Worm (Caenorhabditis elegans) whole organism, L1 larva: ENCODE measurements around the gene tgn-38.

Experiments used
- C04F5.9 ChIP-seq: sonication (generic microtip); optimal IDR thresholded peaks from 2 replicates; lab custom pipeline; 2016; ENCODE audit warnings: missing genetic modification characterization, missing compliant biosample characterization
- C34B4.2 ChIP-seq: sonication (generic microtip); optimal IDR thresholded peaks from 2 replicates; lab custom pipeline; 2017; ENCODE audit warnings: mild to moderate bottlenecking, missing genetic modification characterization, missing compliant biosample characterization
- Y116A8C.19 ChIP-seq: sonication (generic microtip); optimal IDR thresholded peaks from 2 replicates; lab custom pipeline; 2016; ENCODE audit warnings: missing compliant biosample characterization, missing genetic modification characterization, borderline replicate concordance
- ama-1 ChIP-seq: fragments of 150-350 bp; optimal IDR thresholded peaks from 2 replicates; lab custom pipeline; 2014
- blmp-1 ChIP-seq: fragments of 150-350 bp; optimal IDR thresholded peaks from 2 replicates; lab custom pipeline; 2014; ENCODE audit warnings: missing biosample characterization, missing genetic modification characterization
- ceh-63 ChIP-seq: fragments of 200-800 bp; sonication (Bioruptor generic); optimal IDR thresholded peaks from 2 replicates; lab custom pipeline; 2018; ENCODE audit warnings: mild to moderate bottlenecking, missing genetic modification characterization, missing compliant biosample characterization
- ceh-8 ChIP-seq: fragments of 200-800 bp; sonication (Bioruptor generic); optimal IDR thresholded peaks from 2 replicates; lab custom pipeline; 2018; ENCODE audit warnings: mild to moderate bottlenecking, missing genetic modification characterization, moderate library complexity, missing compliant biosample characterization
- ceh-82 ChIP-seq, 3 experiments: fragments of 150-350 bp in 1 of 3; sonication (generic microtip) in 2 of 3; optimal IDR thresholded peaks; 2 replicates each; lab custom pipeline; 2014 to 2017; ENCODE audit warnings: missing biosample characterization in 3 of 3, missing genetic modification characterization in 3 of 3
- ces-1 ChIP-seq: fragments of 150-350 bp; optimal IDR thresholded peaks from 2 replicates; lab custom pipeline; 2014; ENCODE audit warnings: missing biosample characterization, missing genetic modification reagents, missing genetic modification characterization
- dpl-1 ChIP-seq, 3 experiments: fragments of 150-350 bp in 2 of 3; sonication (generic microtip) in 1 of 3; optimal IDR thresholded peaks; 2 replicates each; lab custom pipeline; 2014 to 2017; ENCODE audit warnings: missing biosample characterization in 3 of 3, missing genetic modification characterization in 3 of 3, missing genetic modification reagents in 3 of 3
- dsc-1 ChIP-seq: sonication (generic microtip); optimal IDR thresholded peaks from 2 replicates; lab custom pipeline; 2016; ENCODE audit warnings: mild to moderate bottlenecking, missing genetic modification characterization, missing compliant biosample characterization
- efl-1 ChIP-seq, 4 experiments: fragments of 150-350 bp; optimal IDR thresholded peaks in 3 of 4; peaks in 1 of 4; 1 replicate in 1 of 4; 2 replicates in 3 of 4; lab custom pipeline; 2014; ENCODE audit warnings: missing biosample characterization in 2 of 4, missing genetic modification characterization in 2 of 4, missing genetic modification reagents in 2 of 4
- efl-3 ChIP-seq: fragments of 200-800 bp; sonication (Bioruptor generic); optimal IDR thresholded peaks from 2 replicates; lab custom pipeline; 2018; ENCODE audit warnings: mild to moderate bottlenecking, missing genetic modification characterization, missing compliant biosample characterization
- egl-13 ChIP-seq: sonication (generic microtip); optimal IDR thresholded peaks from 2 replicates; lab custom pipeline; 2016; ENCODE audit warnings: missing genotype, missing genetic modification reagents, missing genetic modification characterization, missing compliant biosample characterization
- elt-2 ChIP-seq: sonication (generic microtip); optimal IDR thresholded peaks from 2 replicates; lab custom pipeline; 2016; ENCODE audit warnings: missing genetic modification characterization, mild to moderate bottlenecking, inconsistent platforms, missing compliant biosample characterization, missing genetic modification reagents
- elt-3 ChIP-seq, 6 experiments: fragments of 150-350 bp in 1 of 6; sonication (generic microtip); optimal IDR thresholded peaks; 2 replicates each; lab custom pipeline; 2017 to 2018; ENCODE audit warnings: missing biosample characterization in 6 of 6, missing genetic modification characterization in 6 of 6, inconsistent platforms in 1 of 6
- ets-5 ChIP-seq: fragments of 200-800 bp; sonication (Bioruptor generic); IDR thresholded peaks from 2 replicates; pipeline ENCODE4 v1.3.6; 2022; ENCODE audit warnings: missing genetic modification characterization, missing compliant biosample characterization
- grh-1 ChIP-seq: fragments of 200-800 bp; sonication (Bioruptor generic); IDR thresholded peaks from 2 replicates; pipeline ENCODE4 v1.3.6; 2022; ENCODE audit warnings: missing genetic modification reagents, missing genetic modification characterization, missing compliant biosample characterization
- hlh-17 ChIP-seq: fragments of 200-800 bp; sonication (Bioruptor generic); optimal IDR thresholded peaks from 2 replicates; lab custom pipeline; 2018; ENCODE audit warnings: missing genetic modification characterization, mild to moderate bottlenecking, missing compliant biosample characterization, moderate library complexity, borderline replicate concordance
- hlh-4 ChIP-seq: sonication (generic microtip); optimal IDR thresholded peaks from 2 replicates; lab custom pipeline; 2016; ENCODE audit warnings: mild to moderate bottlenecking, missing genetic modification characterization, missing compliant biosample characterization
- irx-1 ChIP-seq: sonication (generic microtip); optimal IDR thresholded peaks from 2 replicates; lab custom pipeline; 2016; ENCODE audit warnings: missing genetic modification characterization, missing compliant biosample characterization
- jun-1 ChIP-seq: fragments of 150-350 bp; optimal IDR thresholded peaks from 2 replicates; lab custom pipeline; 2014; ENCODE audit warnings: missing biosample characterization, missing genetic modification reagents, missing genetic modification characterization
- lin-14 ChIP-seq: fragments of 200-800 bp; sonication (Bioruptor generic); optimal IDR thresholded peaks from 2 replicates; lab custom pipeline; 2018; ENCODE audit warnings: mild to moderate bottlenecking, missing genetic modification characterization, moderate library complexity, missing compliant biosample characterization
- lin-39 ChIP-seq: fragments of 150-350 bp; optimal IDR thresholded peaks from 2 replicates; lab custom pipeline; 2014; ENCODE audit warnings: missing biosample characterization, missing genetic modification reagents, missing genetic modification characterization
- lsy-2 ChIP-seq, 2 experiments: fragments of 150-350 bp; optimal IDR thresholded peaks; 2 replicates each; lab custom pipeline; 2014; ENCODE audit warnings: missing biosample characterization in 2 of 2, missing genetic modification characterization in 2 of 2
- mdl-1 ChIP-seq, 2 experiments: fragments of 150-350 bp; optimal IDR thresholded peaks; 2 replicates each; lab custom pipeline; 2014 to 2017; ENCODE audit warnings: missing biosample characterization in 2 of 2, missing genetic modification characterization in 2 of 2, inconsistent platforms in 1 of 2
- mep-1 ChIP-seq: fragments of 150-350 bp; optimal IDR thresholded peaks from 2 replicates; lab custom pipeline; 2014; ENCODE audit warnings: missing biosample characterization, missing genetic modification characterization
- nhr-20 ChIP-seq: sonication (generic microtip); optimal IDR thresholded peaks from 2 replicates; lab custom pipeline; 2016; ENCODE audit warnings: mild to moderate bottlenecking, missing genetic modification characterization, missing compliant biosample characterization
- nhr-47 ChIP-seq: sonication (generic microtip); optimal IDR thresholded peaks from 2 replicates; lab custom pipeline; 2016; ENCODE audit warnings: mild to moderate bottlenecking, missing genetic modification characterization, moderate library complexity, missing compliant biosample characterization
- nhr-71 ChIP-seq: sonication (generic microtip); optimal IDR thresholded peaks from 2 replicates; lab custom pipeline; 2016; ENCODE audit warnings: mild to moderate bottlenecking, missing genetic modification characterization, moderate library complexity, missing compliant biosample characterization
- nhr-85 ChIP-seq: sonication (generic microtip); peaks from one replicate; lab custom pipeline; 2016; ENCODE audit warnings: missing genetic modification characterization, inconsistent platforms, missing compliant biosample characterization
- nhr-90 ChIP-seq: sonication (generic microtip); optimal IDR thresholded peaks from 2 replicates; lab custom pipeline; 2016; ENCODE audit warnings: mild to moderate bottlenecking, missing genetic modification characterization, missing compliant biosample characterization; ENCODE audit not compliant: poor library complexity
- pag-3 ChIP-seq: sonication (generic microtip); optimal IDR thresholded peaks from 2 replicates; lab custom pipeline; 2017; ENCODE audit warnings: missing genetic modification characterization, mild to moderate bottlenecking, missing compliant biosample characterization, antibody characterized with exemption, borderline replicate concordance; ENCODE audit not compliant: insufficient read depth
- pax-3 ChIP-seq: fragments of 200-800 bp; sonication (Bioruptor generic); optimal IDR thresholded peaks from 2 replicates; lab custom pipeline; 2018; ENCODE audit warnings: mild to moderate bottlenecking, missing genetic modification characterization, moderate library complexity, missing compliant biosample characterization
- rnt-1 ChIP-seq: sonication (generic microtip); optimal IDR thresholded peaks from 2 replicates; lab custom pipeline; 2016; ENCODE audit warnings: mild to moderate bottlenecking, missing genetic modification characterization, moderate library complexity, missing compliant biosample characterization
- skn-1 ChIP-seq: fragments of 150-350 bp; optimal IDR thresholded peaks from 2 replicates; lab custom pipeline; 2014; ENCODE audit warnings: missing biosample characterization, missing genetic modification characterization
- snu-23 ChIP-seq: sonication (generic microtip); optimal IDR thresholded peaks from 2 replicates; lab custom pipeline; 2016; ENCODE audit warnings: missing genetic modification characterization, missing compliant biosample characterization
- sox-4 ChIP-seq: sonication (generic microtip); optimal IDR thresholded peaks from 2 replicates; lab custom pipeline; 2016; ENCODE audit warnings: missing genetic modification characterization, missing compliant biosample characterization
- sup-37 ChIP-seq: fragments of 200-800 bp; sonication (Bioruptor generic); optimal IDR thresholded peaks from 2 replicates; lab custom pipeline; 2018; ENCODE audit warnings: mild to moderate bottlenecking, missing genetic modification characterization, missing compliant biosample characterization
- tbx-2 ChIP-seq: sonication (generic microtip); optimal IDR thresholded peaks from 2 replicates; lab custom pipeline; 2016; ENCODE audit warnings: missing genetic modification characterization, missing compliant biosample characterization
- tlp-1 ChIP-seq: fragments of 150-350 bp; optimal IDR thresholded peaks from 2 replicates; lab custom pipeline; 2014; ENCODE audit warnings: missing biosample characterization, missing genetic modification characterization
- unc-30 ChIP-seq: sonication (generic microtip); optimal IDR thresholded peaks from 2 replicates; lab custom pipeline; 2017; ENCODE audit warnings: missing biosample characterization, missing genetic modification characterization
- unc-86 ChIP-seq: sonication (generic microtip); optimal IDR thresholded peaks from 2 replicates; lab custom pipeline; 2016; ENCODE audit warnings: missing genetic modification characterization, missing compliant biosample characterization
- unc-98 ChIP-seq: fragments of 200-800 bp; sonication (Bioruptor generic); IDR thresholded peaks from 2 replicates; pipeline ENCODE4 v1.3.6; 2022; ENCODE audit warnings: missing genetic modification characterization, missing compliant biosample characterization
- zip-4 ChIP-seq: fragments of 200-800 bp; sonication (Bioruptor generic); optimal IDR thresholded peaks from 2 replicates; lab custom pipeline; 2018; ENCODE audit warnings: mild to moderate bottlenecking, missing genetic modification characterization, moderate library complexity, missing compliant biosample characterization
- ztf-11 ChIP-seq, 2 experiments: sonication (generic microtip); optimal IDR thresholded peaks; 2 replicates each; lab custom pipeline; 2016 to 2017; ENCODE audit warnings: missing genetic modification characterization in 2 of 2, missing biosample characterization in 1 of 2, missing compliant biosample characterization in 1 of 2

The tgn-38 gene

ce11 chrIV:12012439-12013003, 16.5 kb downstream of the tgn-38 start (continued):
- TF ChIP-seq irx-1 (tag; lab: Kevin White, UChicago) (no peak), pax-3 (tag; lab: Kevin White, UChicago) (no peak), hlh-17 (no peak)

- TF ChIP-seq Y116A8C.19 = no peak
- TF ChIP-seq dpl-1 (GFP tag; optimal IDR thresholded peaks at IDR 0.05; lab: Kevin White, UChicago) = no peak
- TF ChIP-seq nhr-85 (tag; lab: Kevin White, UChicago) = no peak
- no peak for TF ChIP-seq ceh-82 (tag; optimal IDR thresholded peaks at IDR 0.05; lab: Kevin White, UChicago)
- TF ChIP-seq elt-3 (tag; optimal IDR thresholded peaks at IDR 0.05; lab: Kevin White, UChicago) = no peak
- TF ChIP-seq skn-1 = no peak
- no peak for TF ChIP-seq hlh-4 (tag; lab: Kevin White, UChicago)
- no peak for TF ChIP-seq C34B4.2 (tag; lab: Kevin White, UChicago)
- TF ChIP-seq sox-4 (tag; lab: Kevin White, UChicago) = no peak
- TF ChIP-seq ceh-63 (GFP tag; lab: Kevin White, UChicago) = no peak
- TF ChIP-seq ets-5 (GFP tag; lab: Robert Waterston, UW) = no peak
- no peak for TF ChIP-seq egl-13
Observed at ce11 chrIV:12010859-12011258, 18.1 kb downstream of the tgn-38 start, which contains the start of the genes ZK617.26 and unc-22. Gene ZK617.26 (minus strand): TSS chrIV:12010959. Gene unc-22 (minus strand): TSS chrIV:12011007.

ce11 chrIV:12010377-12010776, 18.6 kb downstream of the tgn-38 start:
- no peak for TF ChIP-seq nhr-90 (tag; lab: Kevin White, UChicago)
- peak; percentile 38 for TF ChIP-seq tbx-2
- TF ChIP-seq lsy-2 (tag; optimal IDR thresholded peaks at IDR 0.05; lab: Kevin White, UChicago) = peak in 1 of 2 experiments; percentile 43
- no peak for TF ChIP-seq ces-1 (GFP tag; lab: Kevin White, UChicago)
- no peak for TF ChIP-seq elt-2 (tag; lab: Kevin White, UChicago)
- TF ChIP-seq pag-3 (tag; lab: Kevin White, UChicago) = peak; percentile 97
- TF ChIP-seq zip-4 = no peak
- no peak for TF ChIP-seq efl-3
- no peak for TF ChIP-seq jun-1 (tag; lab: Kevin White, UChicago)
- TF ChIP-seq pax-3 (tag; lab: Kevin White, UChicago) = no peak
- no peak for TF ChIP-seq grh-1 (GFP tag; lab: Robert Waterston, UW)
- no peak for TF ChIP-seq nhr-47 (tag; lab: Kevin White, UChicago)
- TF ChIP-seq hlh-4 (tag; lab: Kevin White, UChicago) = no peak
- no peak for TF ChIP-seq tlp-1 (tag; lab: Kevin White, UChicago)
- TF ChIP-seq ama-1 (lab: Kevin White, UChicago) = no peak
- TF ChIP-seq mep-1 (tag; lab: Kevin White, UChicago) = no peak
- peak; percentile 41 for TF ChIP-seq snu-23 (GFP tag; lab: Kevin White, UChicago)
- peak; percentile 6 to 24 for TF ChIP-seq efl-1 (optimal IDR thresholded peaks at IDR 0.05; lab: Kevin White, UChicago)
- peak; percentile 14 to 90 for TF ChIP-seq efl-1 (GFP tag; optimal IDR thresholded peaks at IDR 0.05 in 1 of 2; lab: Kevin White, UChicago)
- TF ChIP-seq ceh-8 (GFP tag; lab: Kevin White, UChicago) = no peak
- TF ChIP-seq unc-98 (GFP tag; lab: Robert Waterston, UW) = peak; percentile 42; the same call in 1 of the 2 replicates
- TF ChIP-seq ztf-11 (tag; optimal IDR thresholded peaks at IDR 0.05; lab: Kevin White, UChicago) = no peak
- TF ChIP-seq C34B4.2 (tag; lab: Kevin White, UChicago) = no peak
- TF ChIP-seq unc-86 (tag; lab: Kevin White, UChicago) = no peak
- peak; percentile 83 for TF ChIP-seq rnt-1
- TF ChIP-seq C04F5.9 (tag; lab: Kevin White, UChicago) = no peak
- TF ChIP-seq elt-3 (tag; optimal IDR thresholded peaks at IDR 0.05; lab: Kevin White, UChicago) = no peak
- no peak for TF ChIP-seq ceh-63 (GFP tag; lab: Kevin White, UChicago)
- TF ChIP-seq skn-1 = no peak
- TF ChIP-seq blmp-1 (tag; lab: Kevin White, UChicago) = no peak
- peak; percentile 55 for TF ChIP-seq dsc-1
- peak; percentile 8 for TF ChIP-seq lin-39 (tag; lab: Kevin White, UChicago)
- TF ChIP-seq ets-5 (GFP tag; lab: Robert Waterston, UW) = no peak
- TF ChIP-seq unc-30 = no peak
- peak; percentile 30 for TF ChIP-seq nhr-20 (tag; lab: Kevin White, UChicago)
- TF ChIP-seq mdl-1 (tag; optimal IDR thresholded peaks at IDR 0.05; lab: Kevin White, UChicago) = peak in 1 of 2 experiments; percentile 35
- TF ChIP-seq ceh-82 (tag; optimal IDR thresholded peaks at IDR 0.05; lab: Kevin White, UChicago) = no peak
- TF ChIP-seq nhr-71 (tag; lab: Kevin White, UChicago) = peak; percentile 77
- peak; percentile 36 for TF ChIP-seq sup-37
- TF ChIP-seq lin-14 (GFP tag; lab: Kevin White, UChicago) = peak; percentile 87
